Worm (Caenorhabditis elegans) whole organism, mixed stage, embryonic: Measurements from ENCODE around the gene ttll-12.

ENCODE experiments used
- M03D4.4 ChIP-seq: sonication (generic microtip); optimal IDR thresholded peaks from 2 replicates; lab custom pipeline; 2017; ENCODE audit warnings: mild to moderate bottlenecking, missing genetic modification characterization, missing compliant biosample characterization
- bed-3 ChIP-seq: fragments of 200-800 bp; sonication (Bioruptor generic); optimal IDR thresholded peaks from 3 replicates; lab custom pipeline; 2018; ENCODE audit warnings: mild to moderate bottlenecking, missing genetic modification characterization, moderate library complexity, missing compliant biosample characterization
- blmp-1 ChIP-seq: fragments of 150-350 bp; optimal IDR thresholded peaks from 2 replicates; lab custom pipeline; 2014; ENCODE audit warnings: missing biosample characterization, missing genetic modification characterization
- ceh-39 ChIP-seq: fragments of 150-350 bp; optimal IDR thresholded peaks from 2 replicates; lab custom pipeline; 2014; ENCODE audit warnings: missing biosample characterization, missing genetic modification characterization
- ceh-43 ChIP-seq: fragments of 200-800 bp; sonication (Bioruptor generic); optimal IDR thresholded peaks from 2 replicates; lab custom pipeline; 2018; ENCODE audit warnings: mild to moderate bottlenecking, missing genetic modification characterization, moderate library complexity, missing compliant biosample characterization
- ceh-83 ChIP-seq: fragments of 200-800 bp; sonication (Bioruptor generic); optimal IDR thresholded peaks from 2 replicates; lab custom pipeline; 2018; ENCODE audit warnings: mild to moderate bottlenecking, missing genetic modification characterization, missing compliant biosample characterization
- ces-1 ChIP-seq: fragments of 150-350 bp; optimal IDR thresholded peaks from 2 replicates; lab custom pipeline; 2014; ENCODE audit warnings: missing biosample characterization, missing genetic modification reagents, missing genetic modification characterization
- cnd-1 ChIP-seq: fragments of 200-800 bp; sonication (Bioruptor generic); optimal IDR thresholded peaks from 2 replicates; lab custom pipeline; 2018; ENCODE audit warnings: mild to moderate bottlenecking, missing genetic modification characterization, missing compliant biosample characterization
- elt-1 ChIP-seq: sonication (generic microtip); optimal IDR thresholded peaks from 2 replicates; lab custom pipeline; 2017; ENCODE audit warnings: missing genetic modification characterization, mild to moderate bottlenecking, missing compliant biosample characterization, antibody characterized with exemption, moderate library complexity, borderline replicate concordance; ENCODE audit not compliant: insufficient read depth
- elt-3 ChIP-seq: fragments of 150-350 bp; optimal IDR thresholded peaks from 2 replicates; lab custom pipeline; 2014; ENCODE audit warnings: missing biosample characterization, missing genetic modification characterization
- flh-1 ChIP-seq: fragments of 200-800 bp; sonication (Bioruptor generic); optimal IDR thresholded peaks from 2 replicates; lab custom pipeline; 2018; ENCODE audit warnings: mild to moderate bottlenecking, missing genetic modification characterization, moderate library complexity, missing compliant biosample characterization
- ham-2 ChIP-seq: fragments of 200-800 bp; sonication (Bioruptor generic); optimal IDR thresholded peaks from 2 replicates; lab custom pipeline; 2018; ENCODE audit warnings: mild to moderate bottlenecking, missing genetic modification characterization, missing compliant biosample characterization
- hlh-1 ChIP-seq: fragments of 150-350 bp; optimal IDR thresholded peaks from 2 replicates; lab custom pipeline; 2014; ENCODE audit warnings: missing biosample characterization, missing genetic modification reagents, missing genetic modification characterization
- lin-13 ChIP-seq: fragments of 150-350 bp; optimal IDR thresholded peaks from 2 replicates; lab custom pipeline; 2014; ENCODE audit warnings: missing biosample characterization, missing genetic modification characterization
- lin-32 ChIP-seq: fragments of 200-800 bp; sonication (Bioruptor generic); optimal IDR thresholded peaks from 2 replicates; lab custom pipeline; 2018; ENCODE audit warnings: mild to moderate bottlenecking, missing genetic modification characterization, missing compliant biosample characterization
- lsy-2 ChIP-seq: fragments of 150-350 bp; optimal IDR thresholded peaks from 2 replicates; lab custom pipeline; 2014; ENCODE audit warnings: missing biosample characterization, missing genetic modification characterization
- mab-5 ChIP-seq: fragments of 150-350 bp; optimal IDR thresholded peaks from 2 replicates; lab custom pipeline; 2014; ENCODE audit warnings: missing biosample characterization, missing genetic modification characterization
- mep-1 ChIP-seq: fragments of 150-350 bp; optimal IDR thresholded peaks from 2 replicates; lab custom pipeline; 2017; ENCODE audit warnings: missing biosample characterization, missing genetic modification reagents, missing genetic modification characterization, inconsistent platforms
- mls-2 ChIP-seq: sonication (generic microtip); optimal IDR thresholded peaks from 2 replicates; lab custom pipeline; 2016; ENCODE audit warnings: mild to moderate bottlenecking, missing genetic modification characterization, moderate library complexity, missing compliant biosample characterization
- nhr-12 ChIP-seq: fragments of 150-350 bp; optimal IDR thresholded peaks from 2 replicates; lab custom pipeline; 2014; ENCODE audit warnings: missing biosample characterization, missing genetic modification characterization
- nhr-2 ChIP-seq: fragments of 150-350 bp; optimal IDR thresholded peaks from 2 replicates; lab custom pipeline; 2014; ENCODE audit warnings: missing biosample characterization, missing genetic modification characterization
- nhr-237 ChIP-seq: fragments of 150-350 bp; optimal IDR thresholded peaks from 2 replicates; lab custom pipeline; 2014; ENCODE audit warnings: missing biosample characterization, missing genetic modification characterization
- nhr-28 ChIP-seq: fragments of 150-350 bp; optimal IDR thresholded peaks from 2 replicates; lab custom pipeline; 2014; ENCODE audit warnings: missing biosample characterization, missing genetic modification characterization
- nhr-76 ChIP-seq: sonication (generic microtip); optimal IDR thresholded peaks from 2 replicates; lab custom pipeline; 2017; ENCODE audit warnings: missing biosample characterization, missing genetic modification characterization
- pha-4 ChIP-seq: fragments of 150-350 bp; optimal IDR thresholded peaks from 2 replicates; lab custom pipeline; 2018; ENCODE audit warnings: missing biosample characterization, missing genetic modification reagents, missing genetic modification characterization
- snpc-4 ChIP-seq: fragments of 150-350 bp; optimal IDR thresholded peaks from 2 replicates; lab custom pipeline; 2014; ENCODE audit warnings: missing biosample characterization, missing genetic modification characterization
- sptf-1 ChIP-seq: sonication (generic microtip); optimal IDR thresholded peaks from 2 replicates; lab custom pipeline; 2017; ENCODE audit warnings: mild to moderate bottlenecking, missing genetic modification characterization, moderate library complexity, missing compliant biosample characterization
- tbx-8 ChIP-seq: fragments of 200-800 bp; sonication (Bioruptor generic); optimal IDR thresholded peaks from 2 replicates; lab custom pipeline; 2018; ENCODE audit warnings: mild to moderate bottlenecking, missing genetic modification characterization, moderate library complexity, missing compliant biosample characterization
- unc-120 ChIP-seq: sonication (generic microtip); optimal IDR thresholded peaks from 2 replicates; lab custom pipeline; 2017; ENCODE audit warnings: missing genetic modification characterization, missing compliant biosample characterization; ENCODE audit not compliant: poor library complexity, severe bottlenecking
- unc-39 ChIP-seq: fragments of 150-350 bp; optimal IDR thresholded peaks from 2 replicates; lab custom pipeline; 2014; ENCODE audit warnings: missing biosample characterization, missing genetic modification characterization
- unc-62 ChIP-seq: fragments of 150-350 bp; optimal IDR thresholded peaks from 2 replicates; lab custom pipeline; 2014; ENCODE audit warnings: missing biosample characterization, missing genetic modification reagents, missing genetic modification characterization
- zip-8 ChIP-seq: fragments of 150-350 bp; optimal IDR thresholded peaks from 2 replicates; lab custom pipeline; 2014; ENCODE audit warnings: missing biosample characterization, missing genetic modification characterization
- ztf-11 ChIP-seq: fragments of 150-350 bp; optimal IDR thresholded peaks from 2 replicates; lab custom pipeline; 2014; ENCODE audit warnings: missing biosample characterization, missing genetic modification characterization

Gene ttll-12

DNA sequence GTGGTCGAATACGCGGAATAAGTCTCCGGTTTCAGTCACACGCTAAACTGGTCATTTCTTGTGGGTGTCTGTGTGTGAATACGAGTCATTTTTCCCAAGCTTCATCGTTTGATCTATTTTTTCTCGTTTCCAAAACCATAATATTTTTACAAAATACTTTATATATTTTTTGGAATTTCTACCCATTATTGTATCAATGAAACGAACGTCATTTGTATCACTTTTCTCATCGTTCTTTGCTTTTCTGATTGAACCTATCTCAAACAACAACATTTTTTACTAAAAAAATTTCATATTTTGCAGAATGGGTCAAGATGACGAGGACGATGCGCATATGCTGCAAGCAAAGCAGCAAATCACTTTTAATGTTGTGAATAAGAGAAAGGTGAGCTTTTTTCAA is 19.4 kb downstream of the ttll-12 start, which contains the start of gene mel-11:
mel-11 (plus strand) TSS at position 301 of the 400 bp plus-strand sequence.
- TF ChIP-seq M03D4.4 (no peak), hlh-1 (no peak), unc-39 (tag; lab: Kevin White, UChicago) (no peak), nhr-76 (tag; lab: Kevin White, UChicago) (no peak), tbx-8 (GFP tag; lab: Kevin White, UChicago) (no peak), unc-62 (GFP tag; lab: Kevin White, UChicago) (no peak), ceh-43 (GFP tag; lab: Kevin White, UChicago) (no peak), elt-3 (tag; lab: Kevin White, UChicago) (no peak), zip-8 (no peak), mls-2 (no peak), flh-1 (GFP tag; lab: Kevin White, UChicago) (no peak)

DNA sequence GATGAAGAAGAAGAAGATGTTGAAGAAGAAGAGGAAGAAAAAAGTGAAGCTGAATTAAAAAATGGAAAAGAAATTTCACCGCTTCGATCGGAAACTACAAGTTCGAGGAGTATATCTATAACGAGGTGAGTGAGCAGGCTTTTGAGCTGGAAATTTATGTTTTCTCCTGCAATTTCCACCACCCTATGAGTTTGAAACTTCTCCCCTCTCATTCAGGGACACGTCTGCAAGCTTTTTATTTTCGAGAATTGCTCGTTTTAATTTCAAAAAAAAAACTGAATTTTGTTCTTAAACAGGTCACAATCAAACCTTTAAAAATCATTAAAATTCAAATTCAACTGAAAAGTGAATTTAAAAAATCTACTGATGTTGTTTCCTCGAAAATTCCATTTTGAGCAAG is 23.5 kb downstream of the ttll-12 start:
- no peak for TF ChIP-seq hlh-1
- TF ChIP-seq bed-3 (GFP tag; lab: Kevin White, UChicago), result no peak
- no peak for TF ChIP-seq mls-2
- TF ChIP-seq tbx-8 (GFP tag; lab: Kevin White, UChicago), result no peak
- TF ChIP-seq lin-32 (GFP tag; lab: Kevin White, UChicago), result no peak
- TF ChIP-seq nhr-2 (tag; lab: Kevin White, UChicago), result no peak
- no peak for TF ChIP-seq flh-1 (GFP tag; lab: Kevin White, UChicago)
- no peak for TF ChIP-seq lsy-2 (tag; lab: Kevin White, UChicago)
- TF ChIP-seq nhr-28 (tag; lab: Kevin White, UChicago), result no peak
- no peak for TF ChIP-seq nhr-12 (tag; lab: Kevin White, UChicago)
- TF ChIP-seq zip-8, result no peak
- TF ChIP-seq cnd-1, result no peak
- TF ChIP-seq, all 35 proteins: peak for 0

DNA sequence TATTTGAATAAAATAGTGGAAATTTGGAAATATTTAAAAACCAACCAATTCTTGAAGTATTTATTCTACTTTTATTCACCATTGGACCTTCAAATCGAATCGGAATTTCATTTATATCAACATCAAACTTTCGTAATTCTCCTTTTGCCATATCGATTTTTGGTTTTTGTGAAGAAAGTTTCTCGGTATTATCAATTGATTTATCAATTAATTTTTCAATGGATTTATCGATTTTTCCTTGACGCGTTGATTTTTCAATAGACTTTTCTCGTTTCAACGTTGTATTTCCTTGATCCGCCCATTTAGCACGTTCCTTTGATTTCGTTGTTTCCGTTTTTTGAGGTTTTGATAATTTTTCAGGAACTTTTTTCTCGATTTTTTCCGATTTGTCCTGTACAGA is 30.6 kb downstream of the ttll-12 start:
- TF ChIP-seq unc-39 (tag; lab: Kevin White, UChicago) (no peak), M03D4.4 (no peak), ceh-39 (no peak), unc-62 (GFP tag; lab: Kevin White, UChicago) (no peak), mep-1 (tag; lab: Kevin White, UChicago) (no peak), snpc-4 (tag; lab: Kevin White, UChicago) (no peak), zip-8 (no peak), unc-120 (tag; lab: Kevin White, UChicago) (no peak), cnd-1 (no peak), nhr-237 (tag; lab: Kevin White, UChicago) (no peak), mls-2 (no peak), elt-1 (tag; lab: Kevin White, UChicago) (no peak), nhr-12 (tag; lab: Kevin White, UChicago) (no peak), ces-1 (GFP tag; lab: Kevin White, UChicago) (no peak), sptf-1 (tag; lab: Kevin White, UChicago) (no peak), ztf-11 (tag; lab: Kevin White, UChicago) (no peak)

DNA sequence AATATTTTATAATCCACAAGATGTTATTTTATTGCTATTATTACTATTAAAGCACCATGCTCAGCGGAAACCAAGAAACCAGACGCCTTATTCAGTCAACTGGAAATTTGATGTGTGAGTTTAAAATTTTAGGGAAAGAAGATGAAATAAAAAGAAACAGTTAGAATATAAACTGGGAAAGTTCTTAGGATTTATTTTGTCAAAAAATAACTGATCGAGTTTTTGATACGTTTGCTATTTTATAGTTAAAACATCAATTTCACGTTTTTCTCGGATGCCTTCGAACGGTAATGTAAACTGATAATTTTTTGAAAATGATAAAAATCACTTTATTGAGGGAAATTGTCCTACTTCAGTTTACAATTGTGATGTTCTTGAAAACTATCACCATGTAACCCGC is 33.6 kb downstream of the ttll-12 start, which contains the start of gene C06C3.3:
C06C3.3 (minus strand) TSS at position 101 of the 400 bp plus-strand sequence.
- TF ChIP-seq mab-5 (no peak), ceh-39 (no peak), nhr-2 (tag; lab: Kevin White, UChicago) (no peak), snpc-4 (tag; lab: Kevin White, UChicago) (no peak), lin-13 (tag; lab: Kevin White, UChicago) (no peak), unc-62 (GFP tag; lab: Kevin White, UChicago) (no peak), cnd-1 (no peak), zip-8 (no peak), unc-39 (tag; lab: Kevin White, UChicago) (no peak), nhr-76 (tag; lab: Kevin White, UChicago) (no peak), mep-1 (tag; lab: Kevin White, UChicago) (no peak), elt-3 (tag; lab: Kevin White, UChicago) (no peak), ceh-83 (GFP tag; lab: Kevin White, UChicago) (no peak), blmp-1 (tag; lab: Kevin White, UChicago) (no peak)
- TF ChIP-seq, all 35 proteins: peak for 0

DNA sequence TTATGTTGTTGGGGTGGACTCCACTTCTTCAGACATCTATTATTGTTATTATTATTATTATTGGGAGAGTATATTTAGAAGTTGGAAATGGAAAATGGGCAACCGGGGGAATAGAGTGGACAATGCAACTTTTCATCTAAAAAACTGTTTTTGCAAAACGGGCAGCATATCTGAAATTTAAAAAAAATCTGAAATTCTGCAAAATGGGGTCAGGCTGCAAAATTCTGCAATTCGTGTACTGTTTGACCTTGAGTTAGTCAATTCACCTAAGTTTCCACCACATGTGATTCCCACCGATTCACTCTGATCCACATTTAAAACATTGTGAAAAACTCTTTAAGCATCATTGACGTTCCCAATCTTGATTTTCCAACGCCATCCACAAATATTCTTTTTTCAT is 34.2 kb downstream of the ttll-12 start, which contains the start of gene C06C3.4:
C06C3.4 (plus strand) TSS at position 301 of the 400 bp plus-strand sequence.
- TF ChIP-seq hlh-1, result no peak
- no peak for TF ChIP-seq ztf-11 (tag; lab: Kevin White, UChicago)
- TF ChIP-seq flh-1 (GFP tag; lab: Kevin White, UChicago), result no peak
- TF ChIP-seq elt-3 (tag; lab: Kevin White, UChicago), result no peak
- no peak for TF ChIP-seq pha-4 (tag; lab: Kevin White, UChicago)
- no peak for TF ChIP-seq unc-62 (GFP tag; lab: Kevin White, UChicago)
- no peak for TF ChIP-seq ces-1 (GFP tag; lab: Kevin White, UChicago)
- no peak for TF ChIP-seq ceh-83 (GFP tag; lab: Kevin White, UChicago)
- no peak for TF ChIP-seq ham-2 (GFP tag; lab: Kevin White, UChicago)
- TF ChIP-seq tbx-8 (GFP tag; lab: Kevin White, UChicago), result no peak
- no peak for TF ChIP-seq unc-39 (tag; lab: Kevin White, UChicago)
- TF ChIP-seq nhr-76 (tag; lab: Kevin White, UChicago), result no peak
- no peak for TF ChIP-seq elt-1 (tag; lab: Kevin White, UChicago)
- TF ChIP-seq snpc-4 (tag; lab: Kevin White, UChicago), result no peak
- no peak for TF ChIP-seq sptf-1 (tag; lab: Kevin White, UChicago)
- TF ChIP-seq nhr-12 (tag; lab: Kevin White, UChicago), result no peak
